Fruit fly (Drosophila melanogaster) whole organism, embryonic: ENCODE data around the gene cana.

ENCODE experiments used
- ATbp ChIP-seq: fragments of 200-800 bp; sonication (Bioruptor generic); optimal IDR thresholded peaks from 2 replicates; lab custom pipeline; 2017; ENCODE audit warnings: missing biosample characterization, mild to moderate bottlenecking, missing genetic modification characterization, missing genetic modification reagents
- Awh ChIP-seq: fragments of 200-800 bp; sonication (Bioruptor generic); IDR thresholded peaks from 2 replicates; pipeline ENCODE4, ENCODE4 v1.3.6; 2022; ENCODE audit warnings: missing biosample characterization, missing genetic modification characterization
- C15 ChIP-seq: fragments of 200-800 bp; sonication (Bioruptor generic); IDR thresholded peaks from 3 replicates; pipeline ENCODE4 v1.3.6; 2022; ENCODE audit warnings: missing biosample characterization, missing genetic modification characterization
- CG10979 ChIP-seq: fragments of 200-800 bp; sonication (Bioruptor generic); optimal IDR thresholded peaks from 2 replicates; lab custom pipeline; 2018; ENCODE audit warnings: missing biosample characterization, mild to moderate bottlenecking, missing genetic modification characterization, moderate library complexity
- CG11504 ChIP-seq: fragments of 200-800 bp; sonication (Bioruptor generic); optimal IDR thresholded peaks from 3 replicates; lab custom pipeline; 2019; ENCODE audit warnings: missing biosample characterization, mild to moderate bottlenecking, missing genetic modification characterization, moderate library complexity
- CG12391 ChIP-seq: fragments of 200-800 bp; sonication (Bioruptor generic); optimal IDR thresholded peaks from 3 replicates; lab custom pipeline; 2018; ENCODE audit warnings: missing biosample characterization, mild to moderate bottlenecking, missing genetic modification characterization, moderate library complexity
- CG13123 ChIP-seq: fragments of 200-800 bp; sonication (Bioruptor generic); optimal IDR thresholded peaks from 2 replicates; lab custom pipeline; 2016; ENCODE audit warnings: missing biosample characterization, missing genetic modification characterization
- CG14441 ChIP-seq: fragments of 200-800 bp; sonication (Bioruptor generic); IDR thresholded peaks from 2 replicates; pipeline ENCODE4 v1.3.6; 2022; ENCODE audit warnings: missing biosample characterization, missing genetic modification characterization
- CG14710 ChIP-seq: fragments of 200-800 bp; sonication (Bioruptor generic); optimal IDR thresholded peaks from 3 replicates; lab custom pipeline; 2019; ENCODE audit warnings: missing biosample characterization, mild to moderate bottlenecking, missing genetic modification characterization, moderate library complexity
- CG15011 ChIP-seq: fragments of 200-800 bp; sonication (Bioruptor generic); optimal IDR thresholded peaks from 3 replicates; lab custom pipeline; 2018; ENCODE audit warnings: missing biosample characterization, mild to moderate bottlenecking, missing genetic modification characterization
- CG15269 ChIP-seq: fragments of 200-800 bp; sonication (Bioruptor generic); optimal IDR thresholded peaks from 2 replicates; lab custom pipeline; 2018; ENCODE audit warnings: missing biosample characterization, mild to moderate bottlenecking, missing genetic modification characterization, moderate library complexity
- CG18011 ChIP-seq: fragments of 200-800 bp; sonication (Bioruptor generic); optimal IDR thresholded peaks from 2 replicates; lab custom pipeline; 2017; ENCODE audit warnings: missing biosample characterization, missing genetic modification characterization, mild to moderate bottlenecking, moderate library complexity, missing genotype
- CG18262 ChIP-seq: fragments of 200-800 bp; optimal IDR thresholded peaks from 3 replicates; lab custom pipeline; 2019; ENCODE audit warnings: missing biosample characterization, mild to moderate bottlenecking, missing genetic modification characterization, moderate library complexity
- CG2199 ChIP-seq: fragments of 200-800 bp; sonication (Bioruptor generic); IDR thresholded peaks from 3 replicates; pipeline ENCODE4 v1.3.6; 2022; ENCODE audit warnings: missing biosample characterization, missing genetic modification characterization
- CG2712 ChIP-seq: fragments of 200-800 bp; optimal IDR thresholded peaks from 3 replicates; lab custom pipeline; 2019; ENCODE audit warnings: missing biosample characterization, mild to moderate bottlenecking, missing genetic modification characterization, moderate library complexity
- CG30431 ChIP-seq: fragments of 200-800 bp; sonication (Bioruptor generic); optimal IDR thresholded peaks from 2 replicates; lab custom pipeline; 2017; ENCODE audit warnings: missing biosample characterization, missing genetic modification characterization
- CG31441 ChIP-seq: fragments of 200-800 bp; sonication (Bioruptor generic); IDR thresholded peaks from 2 replicates; pipeline ENCODE4 v1.3.6; 2022; ENCODE audit warnings: missing biosample characterization, missing genetic modification characterization
- CG6765 ChIP-seq: fragments of 200-800 bp; sonication (Bioruptor generic); optimal IDR thresholded peaks from 3 replicates; lab custom pipeline; 2017; ENCODE audit warnings: missing biosample characterization, mild to moderate bottlenecking, missing genetic modification characterization
- CG7839 ChIP-seq: fragments of 200-800 bp; sonication (Bioruptor generic); optimal IDR thresholded peaks from 3 replicates; lab custom pipeline; 2018; ENCODE audit warnings: missing biosample characterization, mild to moderate bottlenecking, missing genetic modification characterization, moderate library complexity
- CG7963 ChIP-seq: fragments of 200-800 bp; sonication (Bioruptor generic); IDR thresholded peaks from 3 replicates; pipeline ENCODE4 v1.3.6; 2022; ENCODE audit warnings: missing biosample characterization, missing genetic modification characterization; ENCODE audit not compliant: partially characterized antibody
- CG9727 ChIP-seq: fragments of 200-800 bp; sonication (Bioruptor generic); optimal IDR thresholded peaks from 3 replicates; lab custom pipeline; 2017; ENCODE audit warnings: missing biosample characterization, mild to moderate bottlenecking, missing genetic modification characterization
- CTCF ChIP-seq: fragments of 200-800 bp; sonication (Bioruptor generic); optimal IDR thresholded peaks from 2 replicates; lab custom pipeline; 2017; ENCODE audit warnings: missing biosample characterization, mild to moderate bottlenecking, missing genetic modification characterization, moderate library complexity
- Elba2 ChIP-seq: fragments of 200-800 bp; sonication (Bioruptor generic); optimal IDR thresholded peaks from 3 replicates; lab custom pipeline; 2016; ENCODE audit warnings: missing biosample characterization, missing genetic modification characterization
- MBD-R2 ChIP-seq: fragments of 200-800 bp; sonication (Bioruptor generic); IDR thresholded peaks from 2 replicates; pipeline ENCODE4 v1.3.6; 2022; ENCODE audit warnings: missing biosample characterization, missing genetic modification characterization
- Nf-YB ChIP-seq: fragments of 200-800 bp; sonication (Bioruptor generic); optimal IDR thresholded peaks from 3 replicates; lab custom pipeline; 2019; ENCODE audit warnings: missing biosample characterization, mild to moderate bottlenecking, missing genetic modification characterization, moderate library complexity
- Oli ChIP-seq: fragments of 200-800 bp; sonication (Bioruptor generic); optimal IDR thresholded peaks from 2 replicates; lab custom pipeline; 2018; ENCODE audit warnings: missing biosample characterization, mild to moderate bottlenecking, missing genetic modification characterization, moderate library complexity
- PHDP ChIP-seq: fragments of 200-800 bp; sonication (Bioruptor generic); optimal IDR thresholded peaks from 3 replicates; lab custom pipeline; 2018; ENCODE audit warnings: missing biosample characterization, mild to moderate bottlenecking, missing genetic modification characterization, moderate library complexity
- Poxn ChIP-seq: fragments of 200-800 bp; sonication (Bioruptor generic); IDR thresholded peaks from 2 replicates; pipeline ENCODE4 v1.3.6; 2022; ENCODE audit warnings: missing biosample characterization, missing genetic modification characterization
- bowl ChIP-seq: fragments of 200-800 bp; sonication (Bioruptor generic); IDR thresholded peaks from 2 replicates; pipeline ENCODE4 v1.3.6; 2022; ENCODE audit warnings: missing biosample characterization, missing genetic modification characterization
- bsh ChIP-seq, 2 experiments: fragments of 200-800 bp; sonication (Bioruptor generic); optimal IDR thresholded peaks; 2 replicates each; lab custom pipeline; 2017 to 2018; ENCODE audit warnings: mild to moderate bottlenecking in 2 of 2, missing biosample characterization in 2 of 2, missing genetic modification characterization in 2 of 2, moderate library complexity in 1 of 2
- crol ChIP-seq: fragments of 200-800 bp; sonication (Bioruptor generic); IDR thresholded peaks from 2 replicates; pipeline ENCODE4 v1.3.6; 2022; ENCODE audit warnings: missing biosample characterization, missing genetic modification characterization
- dm ChIP-seq: fragments of 200-800 bp; sonication (Bioruptor generic); optimal IDR thresholded peaks from 3 replicates; lab custom pipeline; 2016; ENCODE audit warnings: missing biosample characterization, missing genetic modification characterization
- dmrt11E ChIP-seq: fragments of 200-800 bp; sonication (Bioruptor generic); optimal IDR thresholded peaks from 3 replicates; lab custom pipeline; 2018; ENCODE audit warnings: missing biosample characterization, mild to moderate bottlenecking, missing genetic modification characterization, moderate library complexity
- dmrt99B ChIP-seq: fragments of 200-800 bp; sonication (Bioruptor generic); optimal IDR thresholded peaks from 2 replicates; lab custom pipeline; 2018; ENCODE audit warnings: missing biosample characterization, mild to moderate bottlenecking, missing genetic modification characterization, moderate library complexity
- fd96Cb ChIP-seq: fragments of 200-800 bp; sonication (Bioruptor generic); optimal IDR thresholded peaks from 2 replicates; lab custom pipeline; 2018; ENCODE audit warnings: missing biosample characterization, mild to moderate bottlenecking, missing genetic modification characterization, moderate library complexity
- gem ChIP-seq: fragments of 200-800 bp; sonication (Bioruptor generic); optimal IDR thresholded peaks from 2 replicates; lab custom pipeline; 2019; ENCODE audit warnings: missing biosample characterization, mild to moderate bottlenecking, missing genetic modification characterization, moderate library complexity
- insv ChIP-seq, 2 experiments: fragments of 200-800 bp; sonication (Bioruptor generic); optimal IDR thresholded peaks; 3 replicates each; lab custom pipeline; 2016 to 2018; ENCODE audit warnings: missing biosample characterization in 2 of 2, missing genetic modification characterization in 2 of 2
- jigr1 ChIP-seq: fragments of 200-800 bp; sonication (Bioruptor generic); IDR thresholded peaks from 3 replicates; pipeline ENCODE4 v1.3.6; 2022; ENCODE audit warnings: missing biosample characterization, missing genetic modification characterization
- lab ChIP-seq: fragments of 200-800 bp; sonication (Bioruptor generic); optimal IDR thresholded peaks from 3 replicates; lab custom pipeline; 2017; ENCODE audit warnings: missing biosample characterization, missing genetic modification characterization, mild to moderate bottlenecking, moderate library complexity, missing genetic modification reagents
- lmd ChIP-seq: fragments of 200-800 bp; sonication (Bioruptor generic); IDR thresholded peaks from 2 replicates; pipeline ENCODE4 v1.3.6; 2022; ENCODE audit warnings: missing biosample characterization, missing genetic modification characterization
- mld ChIP-seq: fragments of 200-800 bp; sonication (Bioruptor generic); IDR thresholded peaks from 3 replicates; pipeline ENCODE4 v1.3.6; 2022; ENCODE audit warnings: missing biosample characterization, missing genetic modification characterization; ENCODE audit not compliant: partially characterized antibody
- nmo ChIP-seq: fragments of 200-800 bp; sonication (Bioruptor generic); optimal IDR thresholded peaks from 2 replicates; lab custom pipeline; 2018; ENCODE audit warnings: missing biosample characterization, mild to moderate bottlenecking, missing genetic modification characterization, moderate library complexity
- phol ChIP-seq: fragments of 200-800 bp; sonication (Bioruptor generic); optimal IDR thresholded peaks from 3 replicates; lab custom pipeline; 2018; ENCODE audit warnings: missing biosample characterization, mild to moderate bottlenecking, missing genetic modification characterization, moderate library complexity
- sens ChIP-seq: fragments of 200-800 bp; sonication (Bioruptor generic); peaks from one replicate; lab custom pipeline; 2016; ENCODE audit warnings: missing biosample characterization, missing genetic modification characterization
- tio ChIP-seq: fragments of 200-800 bp; sonication (Bioruptor generic); optimal IDR thresholded peaks from 2 replicates; lab custom pipeline; 2017; ENCODE audit warnings: missing biosample characterization, missing genetic modification characterization, inconsistent platforms
- vvl ChIP-seq: fragments of 200-800 bp; sonication (Bioruptor generic); IDR thresholded peaks from 2 replicates; pipeline ENCODE4 v1.3.6; 2022; ENCODE audit warnings: missing biosample characterization, missing genetic modification characterization
- zen ChIP-seq: fragments of 200-800 bp; sonication (Bioruptor generic); optimal IDR thresholded peaks from 3 replicates; lab custom pipeline; 2018; ENCODE audit warnings: missing biosample characterization, mild to moderate bottlenecking, missing genetic modification characterization, moderate library complexity

cana gene

DNA sequence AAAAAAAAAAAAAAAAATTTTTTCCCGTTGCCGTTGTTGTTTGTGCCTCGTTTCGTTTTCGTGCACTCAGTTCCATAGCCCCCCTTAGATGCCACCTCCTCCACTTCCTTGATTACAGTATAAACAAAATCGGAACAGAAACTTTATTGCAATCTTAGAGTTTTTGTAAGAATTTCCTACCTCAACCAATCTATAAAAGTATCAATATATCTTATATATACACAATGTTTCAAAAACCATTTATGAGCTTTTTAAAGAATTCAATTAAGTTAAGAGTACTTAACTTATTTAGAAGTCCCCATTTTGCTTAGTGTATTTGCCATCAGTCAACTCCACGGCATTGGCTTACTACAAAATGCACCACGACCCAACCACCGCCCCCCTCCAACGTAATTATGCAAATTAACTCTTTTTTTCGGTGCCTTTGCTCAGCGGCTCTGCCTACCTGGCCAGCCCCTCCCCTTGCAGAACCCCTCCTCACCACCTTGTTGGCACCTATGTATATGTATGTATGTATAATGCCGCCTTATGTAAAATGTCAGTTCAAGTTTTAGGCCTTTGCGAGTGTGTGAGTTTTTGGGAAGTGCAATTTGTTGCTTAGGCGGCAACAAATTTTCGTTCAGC lies 48.2 kb downstream of the cana start (continued):
- TF ChIP-seq Awh (GFP tag; lab: Robert Waterston, UW) (peak; percentile 27; the same call in 1 of the 2 replicates), lmd (0 out of 2 replicates have a peak, but pooled peaks have one; percentile 13), crol (GFP tag; lab: Robert Waterston, UW) (peak; percentile 51), CG30431 (GFP tag; lab: Kevin White, UChicago) (no peak), gem (peak; percentile 22), CG31441 (GFP tag; lab: Robert Waterston, UW) (0 out of 2 replicates have a peak, but pooled peaks have one; percentile 27), dmrt99B (peak; percentile 33), CG10979 (tag; lab: Kevin White, UChicago) (peak; percentile 22), CG11504 (tag; lab: Kevin White, UChicago) (peak; percentile 45), CG15011 (GFP tag; lab: Kevin White, UChicago) (no peak), bsh (GFP tag; optimal IDR thresholded peaks at IDR 0.05; lab: Kevin White, UChicago) (peak in 1 of 2 experiments; percentile 13), C15 (GFP tag; lab: Robert Waterston, UW) (no peak), CG18262 (tag; lab: Kevin White, UChicago) (peak; percentile 17), Nf-YB (GFP tag; lab: Kevin White, UChicago) (peak; percentile 2), fd96Cb (peak; percentile 0)

DNA sequence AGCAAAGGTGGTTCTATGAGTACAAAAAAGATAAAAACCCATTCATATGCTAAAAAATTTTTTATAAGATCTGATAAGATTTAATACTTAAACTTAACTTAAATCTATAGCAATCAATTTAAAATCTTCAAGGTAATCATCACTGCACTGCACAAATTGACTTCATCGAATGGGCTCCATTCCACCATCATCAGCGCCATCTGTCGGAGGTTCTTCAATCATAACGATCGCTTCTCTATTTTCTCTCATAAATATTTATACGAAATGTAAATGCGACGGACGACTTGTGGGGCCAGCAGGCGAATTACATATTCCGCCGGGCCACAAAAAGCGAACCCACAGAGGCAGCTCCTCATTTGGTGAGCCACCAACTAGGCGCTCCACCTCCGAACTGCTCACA lies 48.9 kb downstream of the cana start:
- peak; percentile 43; the same call in 1 of the 2 replicates for TF ChIP-seq vvl (GFP tag; lab: Robert Waterston, UW)
- 0 out of 3 replicates have a peak, but pooled peaks have one; percentile 13 for TF ChIP-seq CG2199 (GFP tag; lab: Robert Waterston, UW)
- no peak for TF ChIP-seq mld (GFP tag; lab: Robert Waterston, UW)
- TF ChIP-seq MBD-R2 = no peak
- TF ChIP-seq CG6765 = no peak
- no peak for TF ChIP-seq CG7839
- no peak for TF ChIP-seq sens
- peak; percentile 83 for TF ChIP-seq CTCF
- peak; percentile 55 for TF ChIP-seq CG10979 (tag; lab: Kevin White, UChicago)
- TF ChIP-seq CG7963 = no peak
- no peak for TF ChIP-seq CG13123
- TF ChIP-seq CG14441 = no peak
- no peak for TF ChIP-seq ATbp (GFP tag; lab: Kevin White, UChicago)
- no peak for TF ChIP-seq dm (GFP tag; lab: Kevin White, UChicago)

DNA sequence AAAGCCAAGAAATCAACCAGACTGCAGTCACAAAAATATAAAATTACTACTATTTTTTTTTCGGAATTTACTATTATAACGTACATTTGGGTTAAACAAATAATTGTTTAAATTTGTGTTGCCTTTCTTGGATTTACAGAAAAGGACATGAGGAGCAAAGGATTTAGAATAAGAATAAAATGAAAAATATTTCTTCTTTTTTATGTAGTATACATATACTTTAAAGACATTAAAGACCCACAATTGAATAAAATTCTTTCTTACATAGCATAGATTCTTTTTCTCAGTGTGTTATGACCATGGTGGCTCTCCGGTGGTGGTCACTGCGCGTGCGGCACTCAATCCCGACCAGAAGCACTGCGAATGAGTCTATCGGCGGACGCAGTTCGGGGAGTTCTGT lies 49.6 kb downstream of the cana start:
- peak; percentile 6 for TF ChIP-seq gem
- no peak for TF ChIP-seq PHDP (tag; lab: Kevin White, UChicago)

DNA sequence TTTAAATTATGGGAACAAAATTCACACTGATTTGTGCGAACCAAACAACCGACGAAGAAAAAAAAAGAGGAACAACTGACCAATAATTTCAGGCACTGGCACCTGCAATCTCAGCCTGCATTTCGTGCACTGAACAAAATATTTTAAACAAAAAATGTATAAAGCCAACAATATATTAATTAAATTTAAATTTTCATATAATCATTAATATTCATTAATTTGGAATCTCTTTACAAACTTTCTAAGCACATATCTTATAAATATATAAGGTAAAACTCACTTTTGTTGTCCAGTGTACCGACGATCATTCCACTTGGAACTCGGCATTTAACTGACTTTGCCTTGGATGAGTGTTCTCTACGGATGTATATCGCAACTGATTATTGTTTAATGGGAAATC lies 52.5 kb downstream of the cana start:
- no peak for TF ChIP-seq CG12391 (tag; lab: Kevin White, UChicago)
- TF ChIP-seq Poxn (GFP tag; lab: Robert Waterston, UW) = no peak
- no peak for TF ChIP-seq CG18011
- TF ChIP-seq dmrt11E (tag; lab: Kevin White, UChicago) = peak; percentile 53
- TF ChIP-seq Oli (tag; lab: Kevin White, UChicago) = peak; percentile 13
- no peak for TF ChIP-seq lab (GFP tag; lab: Kevin White, UChicago)
- no peak for TF ChIP-seq insv (GFP tag; optimal IDR thresholded peaks at IDR 0.05; lab: Kevin White, UChicago)
- TF ChIP-seq zen (tag; lab: Kevin White, UChicago) = peak; percentile 38
- no peak for TF ChIP-seq bowl (GFP tag; lab: Robert Waterston, UW)
- TF ChIP-seq nmo (GFP tag; lab: Kevin White, UChicago) = peak; percentile 19
- TF ChIP-seq CG9727 = peak; percentile 22
- TF ChIP-seq jigr1 (GFP tag; lab: Robert Waterston, UW) = no peak
- TF ChIP-seq CG14710 (tag; lab: Kevin White, UChicago) = peak; percentile 20
- peak; percentile 42 for TF ChIP-seq CG2712 (tag; lab: Kevin White, UChicago)
- TF ChIP-seq tio (GFP tag; lab: Kevin White, UChicago) = peak; percentile 14
- TF ChIP-seq Elba2 = no peak
- TF ChIP-seq CG15269 = no peak
- peak; percentile 20 for TF ChIP-seq phol
